Fruit fly (Drosophila melanogaster) whole organism: ENCODE measurements around the gene CG42714.

Experiments used
- CG8478 ChIP-seq: fragments of >200 bp; optimal IDR thresholded peaks from 2 replicates; lab custom pipeline; 2018; ENCODE audit warnings: inconsistent platforms
- Dll ChIP-seq: fragments of >200 bp; optimal IDR thresholded peaks from 2 replicates; lab custom pipeline; 2017
- EcR ChIP-seq, 2 experiments: fragments of >200 bp; optimal IDR thresholded peaks; 2 replicates each; lab custom pipeline; 2017; ENCODE audit warnings: missing biosample characterization in 2 of 2, missing genetic modification characterization in 2 of 2, missing genetic modification reagents in 2 of 2
- pan ChIP-seq: fragments of >200 bp; optimal IDR thresholded peaks from 2 replicates; lab custom pipeline; 2017
- psq ChIP-seq: fragments of >200 bp; optimal IDR thresholded peaks from 2 replicates; lab custom pipeline; 2017
- usp ChIP-seq: fragments of >200 bp; optimal IDR thresholded peaks from 2 replicates; lab custom pipeline; 2017; ENCODE audit warnings: missing biosample characterization, missing genetic modification characterization, mixed read lengths

Gene CG42714

DNA sequence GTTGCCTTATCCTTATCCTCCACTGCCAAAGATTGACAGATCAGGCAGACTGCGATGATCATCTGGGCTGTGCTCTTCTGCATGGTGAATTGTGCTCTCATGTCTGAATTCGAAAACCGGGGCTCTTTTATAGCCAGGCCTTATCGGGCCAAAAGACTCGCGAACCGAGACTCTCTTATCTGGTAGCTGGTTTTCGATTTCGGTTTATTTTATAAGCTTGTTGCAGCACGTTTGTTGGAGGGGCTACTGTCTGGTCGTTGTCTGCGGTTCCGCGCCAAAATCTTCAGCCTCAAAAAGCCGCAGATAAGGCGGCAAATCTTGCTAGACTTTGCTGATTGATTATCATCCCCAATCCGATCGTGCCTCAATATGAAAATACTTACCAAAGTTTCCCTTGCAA, 24.8 kb upstream of the CG42714 start, which contains the start of gene CG10163:
CG10163 (minus strand) TSS at position 101 of the 400 bp plus-strand sequence.
- no peak for TF ChIP-seq EcR (GFP tag; optimal IDR thresholded peaks at IDR 0.05; lab: Kevin White, UChicago)
- TF ChIP-seq CG8478 (lab: Kevin White, UChicago), result no peak
- no peak for TF ChIP-seq pan
- no peak for TF ChIP-seq psq (lab: Kevin White, UChicago)
- no peak for TF ChIP-seq Dll (lab: Kevin White, UChicago)
- TF ChIP-seq usp, result no peak

- no peak for TF ChIP-seq usp
Measured at dm6 chr3L:6256408-6257188, 22.7 kb upstream of the CG42714 start, which contains the start of gene Best2. Gene Best2, minus strand, starts transcription at chr3L:6256665.

DNA sequence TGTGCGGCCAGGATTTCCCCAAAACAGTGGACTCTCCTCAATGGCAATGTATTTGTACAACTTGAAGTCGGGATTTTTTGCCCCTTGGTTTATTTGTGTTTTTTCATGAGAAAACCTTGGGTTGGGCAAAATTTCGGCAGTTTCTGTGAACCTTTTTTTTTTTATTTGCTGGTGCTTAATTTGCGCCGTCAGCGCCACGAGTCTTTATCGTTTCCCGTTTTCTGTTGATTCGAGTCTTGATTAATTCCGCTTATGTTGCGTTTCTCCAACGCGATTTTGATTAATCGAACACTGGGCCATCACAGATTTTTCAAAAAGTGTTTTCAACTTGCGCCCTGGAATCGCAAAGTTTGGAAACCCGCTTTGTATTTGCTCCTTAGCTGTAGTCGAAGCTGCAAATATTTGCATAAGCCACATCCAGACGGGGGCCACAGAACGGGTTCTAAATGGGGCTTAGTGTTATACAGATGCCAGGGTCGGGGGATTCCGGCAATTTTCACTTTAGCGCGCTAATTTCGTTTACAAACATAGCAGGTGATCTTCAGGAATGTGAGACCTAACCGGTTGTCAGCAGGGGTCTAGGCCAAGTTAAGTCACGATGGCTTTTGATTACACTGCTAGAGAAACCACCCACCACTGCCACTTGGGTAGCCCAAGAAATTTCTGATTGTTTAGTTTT, 20.7 kb upstream of the CG42714 start:
- TF ChIP-seq psq (lab: Kevin White, UChicago), result no peak
- no peak for TF ChIP-seq usp
- no peak for TF ChIP-seq CG8478 (lab: Kevin White, UChicago)
- TF ChIP-seq EcR (GFP tag; optimal IDR thresholded peaks at IDR 0.05; lab: Kevin White, UChicago), result no peak
- no peak for TF ChIP-seq pan
- no peak for TF ChIP-seq Dll (lab: Kevin White, UChicago)

- TF ChIP-seq usp, result no peak
- TF ChIP-seq EcR (GFP tag; optimal IDR thresholded peaks at IDR 0.05; lab: Kevin White, UChicago), result no peak
Measured at dm6 chr3L:6253730-6254129, 19.9 kb upstream of the CG42714 start.

dm6 chr3L:6249178-6250078, 15.6 kb upstream of the CG42714 start:
- TF ChIP-seq EcR (GFP tag; optimal IDR thresholded peaks at IDR 0.05; lab: Kevin White, UChicago), result no peak
- no peak for TF ChIP-seq usp
- TF ChIP-seq pan, result no peak
- no peak for TF ChIP-seq psq (lab: Kevin White, UChicago)
- TF ChIP-seq CG8478 (lab: Kevin White, UChicago), result no peak
- no peak for TF ChIP-seq Dll (lab: Kevin White, UChicago)

dm6 chr3L:6245646-6246045, 11.8 kb upstream of the CG42714 start, which contains the start of gene Mdr65:
Gene Mdr65, minus strand, starts transcription at chr3L:6245746.
- no peak for TF ChIP-seq usp
- TF ChIP-seq EcR (GFP tag; optimal IDR thresholded peaks at IDR 0.05; lab: Kevin White, UChicago), result no peak
- TF ChIP-seq psq (lab: Kevin White, UChicago), result no peak
- TF ChIP-seq pan, result no peak
- no peak for TF ChIP-seq CG8478 (lab: Kevin White, UChicago)
- no peak for TF ChIP-seq Dll (lab: Kevin White, UChicago)

dm6 chr3L:6239968-6240367, 6.1 kb upstream of the CG42714 start, which contains the start of gene CG10226:
Gene CG10226, minus strand, starts transcription at chr3L:6240068.
- TF ChIP-seq CG8478 (lab: Kevin White, UChicago) (no peak), usp (no peak), EcR (GFP tag; optimal IDR thresholded peaks at IDR 0.05; lab: Kevin White, UChicago) (no peak), psq (lab: Kevin White, UChicago) (no peak), Dll (lab: Kevin White, UChicago) (no peak), pan (no peak)

dm6 chr3L:6233281-6233680, 575 bp downstream of the CG42714 start, which contains the start of gene BG642312:
Gene BG642312, minus strand, starts transcription at chr3L:6233381.
- TF ChIP-seq EcR (GFP tag; optimal IDR thresholded peaks at IDR 0.05; lab: Kevin White, UChicago) (no peak), pan (no peak), CG8478 (lab: Kevin White, UChicago) (no peak), psq (lab: Kevin White, UChicago) (no peak), Dll (lab: Kevin White, UChicago) (no peak), usp (no peak)

- TF ChIP-seq EcR (GFP tag; optimal IDR thresholded peaks at IDR 0.05; lab: Kevin White, UChicago) (no peak), psq (lab: Kevin White, UChicago) (no peak), Dll (lab: Kevin White, UChicago) (no peak), usp (no peak), pan (no peak), CG8478 (lab: Kevin White, UChicago) (no peak)
Measured at dm6 chr3L:6232261-6232660, 1.6 kb downstream of the CG42714 start, which contains the start of gene CG13299. Gene CG13299, minus strand, starts transcription at chr3L:6232361.

DNA sequence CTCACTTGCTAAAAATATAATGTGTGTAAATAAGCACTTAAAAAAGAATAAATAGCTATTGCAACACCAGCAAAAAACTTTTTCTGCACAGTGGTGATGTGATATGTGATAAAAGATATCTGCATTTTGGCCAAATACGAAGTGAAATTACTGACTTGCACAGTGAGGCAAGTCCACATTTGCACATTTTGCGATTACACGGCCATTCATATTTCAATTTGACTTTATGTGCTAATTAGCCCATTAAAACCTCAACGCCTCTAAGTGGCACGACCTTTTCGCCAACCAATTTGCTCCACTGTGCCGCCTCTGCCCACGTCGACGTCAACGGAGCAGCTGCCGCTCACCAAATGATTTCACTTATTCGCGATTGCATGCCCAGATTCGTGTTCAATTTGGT, 13.7 kb downstream of the CG42714 start, which contains the start of gene CG33946:
CG33946 (plus strand) TSS at position 392 of the 400 bp plus-strand sequence.
- no peak for TF ChIP-seq EcR (GFP tag; optimal IDR thresholded peaks at IDR 0.05; lab: Kevin White, UChicago)
- TF ChIP-seq Dll (lab: Kevin White, UChicago), result no peak
- TF ChIP-seq usp, result no peak
- TF ChIP-seq CG8478 (lab: Kevin White, UChicago), result no peak
- TF ChIP-seq psq (lab: Kevin White, UChicago), result no peak
- no peak for TF ChIP-seq pan

DNA sequence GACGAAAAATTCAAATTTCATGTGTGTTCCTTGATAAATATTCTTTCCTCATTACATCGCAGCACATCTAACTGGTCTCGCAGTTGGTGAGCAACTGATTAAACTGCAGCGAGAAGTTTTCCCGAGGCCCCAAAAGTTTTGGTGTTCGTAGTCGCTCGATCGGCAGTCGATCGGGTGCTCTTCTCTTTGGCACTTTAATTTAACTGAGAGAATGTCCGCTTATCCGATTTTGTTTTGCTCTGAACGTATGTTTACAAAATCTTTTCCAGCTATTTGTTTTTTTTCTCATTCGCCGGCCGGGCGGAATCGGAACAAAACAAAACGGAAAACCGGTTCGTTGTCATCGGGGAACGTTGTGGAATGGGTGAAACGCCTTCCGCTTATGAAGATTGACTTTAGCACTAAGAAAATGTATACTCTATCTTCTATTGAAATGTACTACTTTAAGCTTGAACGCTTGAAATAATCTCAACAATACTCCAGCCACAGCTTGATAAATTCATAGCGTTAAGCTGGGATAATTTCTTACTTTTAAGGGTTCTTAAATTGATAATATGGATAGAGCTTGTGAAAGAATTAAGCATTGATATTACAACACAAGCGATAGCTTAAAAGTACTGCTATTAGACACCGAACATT, 15.2 kb downstream of the CG42714 start:
- TF ChIP-seq psq (lab: Kevin White, UChicago) (peak; percentile 9), EcR (GFP tag; optimal IDR thresholded peaks at IDR 0.05; lab: Kevin White, UChicago) (no peak)
